Worm (Caenorhabditis elegans) whole organism, L3 larva: ENCODE measurements around the gene srw-145.

Experiments used
- elt-3 ChIP-seq, 3 experiments: fragments of 150-350 bp in 1 of 3; sonication (generic microtip) in 2 of 3; optimal IDR thresholded peaks; 2 replicates in 2 of 3; 4 replicates in 1 of 3; lab custom pipeline; 2014 to 2017; ENCODE audit warnings: missing biosample characterization in 3 of 3, missing genetic modification characterization in 3 of 3
- fos-1 ChIP-seq: fragments of 150-350 bp; optimal IDR thresholded peaks from 2 replicates; lab custom pipeline; 2014; ENCODE audit warnings: missing biosample characterization, missing genetic modification characterization
- snpc-4 ChIP-seq: fragments of 150-350 bp; optimal IDR thresholded peaks from 2 replicates; lab custom pipeline; 2014; ENCODE audit warnings: missing biosample characterization, missing genetic modification characterization
- ztf-4 ChIP-seq: fragments of 150-350 bp; optimal IDR thresholded peaks from 2 replicates; lab custom pipeline; 2014; ENCODE audit warnings: missing biosample characterization, missing genetic modification characterization

DNA sequence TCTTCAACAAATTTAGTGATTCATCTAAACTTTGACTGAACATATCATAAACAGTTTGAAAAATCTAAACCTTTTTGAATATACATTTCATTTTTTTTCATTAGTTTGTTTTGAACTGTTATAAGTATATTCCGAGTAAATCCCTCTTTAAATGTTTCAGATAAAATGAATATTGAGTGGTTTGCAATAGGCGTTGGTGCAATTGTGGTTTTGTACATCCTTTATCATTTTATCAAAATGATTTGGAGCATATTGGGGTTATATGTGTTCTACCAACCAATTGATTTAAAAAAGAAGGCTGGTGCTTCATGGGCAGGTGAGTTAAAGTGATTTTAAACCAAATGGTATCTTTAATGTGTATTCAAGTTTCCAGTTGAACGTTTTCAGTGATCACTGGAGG, 32.5 kb upstream of the srw-145 start, which contains the start of gene stdh-3:
- TF ChIP-seq snpc-4 (tag; lab: Kevin White, UChicago) (no peak), elt-3 (tag; optimal IDR thresholded peaks at IDR 0.05; lab: Kevin White, UChicago) (no peak), fos-1 (tag; lab: Kevin White, UChicago) (no peak), ztf-4 (tag; lab: Kevin White, UChicago) (no peak)
